Worm (Caenorhabditis elegans): ENCODE measurements around the gene ymel-1.

Gene ymel-1

DNA sequence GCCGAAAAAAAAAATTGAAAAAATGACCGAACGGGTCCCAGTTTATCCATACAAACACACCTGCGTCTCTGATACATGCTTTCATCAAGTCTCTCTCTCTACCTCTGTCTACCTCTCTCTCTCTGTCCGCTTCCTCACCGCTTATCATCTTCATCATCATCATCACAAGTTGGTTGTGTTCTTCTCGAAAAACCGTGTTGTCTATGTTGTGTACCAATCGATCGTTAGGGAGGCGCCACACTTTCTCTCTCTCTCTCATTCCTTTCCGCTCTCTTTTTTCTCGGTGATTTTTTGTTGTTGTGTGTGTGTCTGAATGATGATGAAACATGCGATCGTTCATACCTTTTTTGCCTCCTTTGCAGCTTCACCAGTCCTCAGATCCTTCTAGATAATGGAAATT, 47.7 kb downstream of the ymel-1 start (continued):
- no peak for TF ChIP-seq lim-7 (GFP tag; IDR thresholded peaks at IDR 0.05)
- TF ChIP-seq skn-1 (tag; optimal IDR thresholded peaks at IDR 0.05) = no peak
- TF ChIP-seq mxl-3 (GFP tag; optimal IDR thresholded peaks at IDR 0.05) = peak; percentile 46
- peak; percentile 50 for TF ChIP-seq lin-38 (GFP tag; IDR thresholded peaks at IDR 0.05)
- TF ChIP-seq ceh-28 (tag; optimal IDR thresholded peaks at IDR 0.05) = peak; percentile 59
- TF ChIP-seq tag-97 (GFP tag; IDR thresholded peaks at IDR 0.05) = no peak
- TF ChIP-seq ceh-82 (tag; optimal IDR thresholded peaks at IDR 0.05) = no peak
- peak; percentile 52; the same call in 1 of the 2 replicates for TF ChIP-seq hmg-1.1 (GFP tag; IDR thresholded peaks at IDR 0.05)
- TF ChIP-seq F49E8.2 (tag; optimal IDR thresholded peaks at IDR 0.05; ENCODE audit: borderline replicate concordance) = no peak
- no peak for TF ChIP-seq jun-1 (tag; optimal IDR thresholded peaks at IDR 0.05)
- TF ChIP-seq madf-5 (GFP tag; IDR thresholded peaks at IDR 0.05) = no peak
- peak in 1 of 2 experiments; percentile 29 for TF ChIP-seq hif-1 (tag; optimal IDR thresholded peaks at IDR 0.05)
- TF ChIP-seq nhr-28 (tag; optimal IDR thresholded peaks at IDR 0.05) = peak; percentile 95
- TF ChIP-seq ceh-32 (tag; optimal IDR thresholded peaks at IDR 0.05; ENCODE audit: poor library complexity) = no peak
- TF ChIP-seq aha-1 (tag) = peak; percentile 94
- TF ChIP-seq unc-62 (GFP tag; optimal IDR thresholded peaks at IDR 0.05 in 1 of 2) = peak in 1 of 2 experiments; percentile 25
- no peak for TF ChIP-seq unc-62 (tag; optimal IDR thresholded peaks at IDR 0.05)
- TF ChIP-seq mdl-1 (tag; optimal IDR thresholded peaks at IDR 0.05) = peak in 1 of 2 experiments; percentile 11
- TF ChIP-seq nhr-42 (GFP tag; IDR thresholded peaks at IDR 0.05) = no peak
- peak; percentile 7 for TF ChIP-seq nhr-10 (tag; optimal IDR thresholded peaks at IDR 0.05)
- TF ChIP-seq nhr-77 (tag; optimal IDR thresholded peaks at IDR 0.05) = peak; percentile 76
- TF ChIP-seq dmd-8 (GFP tag; IDR thresholded peaks at IDR 0.05) = no peak
- no peak for TF ChIP-seq ztf-11 (tag; optimal IDR thresholded peaks at IDR 0.05)
- TF ChIP-seq unc-39 (tag; optimal IDR thresholded peaks at IDR 0.05) = no peak
- peak; percentile 64 for TF ChIP-seq mep-1 (tag; optimal IDR thresholded peaks at IDR 0.05)

DNA sequence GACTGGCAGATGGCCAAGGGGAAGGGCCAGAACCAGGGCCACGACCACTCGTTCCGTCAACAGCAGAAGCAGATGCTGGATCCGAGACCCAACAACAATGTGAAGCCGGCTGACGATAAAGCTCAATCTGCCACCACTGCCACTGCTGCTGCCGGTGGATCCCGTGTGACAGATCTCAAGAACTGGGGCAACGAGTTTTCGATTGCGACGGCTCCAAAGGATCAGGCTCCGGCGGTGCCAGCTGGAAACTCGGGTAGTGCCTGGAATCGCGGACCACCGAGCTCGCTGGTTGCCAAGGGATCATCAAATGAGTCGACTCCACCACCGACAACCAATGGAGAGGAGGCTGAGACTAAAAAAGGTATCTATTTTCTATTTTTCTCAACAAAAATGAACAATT, 48.5 kb downstream of the ymel-1 start:
- TF ChIP-seq aha-1 (tag) (no peak), lin-29 (GFP tag; IDR thresholded peaks at IDR 0.05) (0 out of 2 replicates have a peak, but pooled peaks have one; percentile 8), set-16 (GFP tag; IDR thresholded peaks at IDR 0.05) (peak; percentile 87), ceh-20 (GFP tag; IDR thresholded peaks at IDR 0.05) (no peak), nhr-77 (tag; optimal IDR thresholded peaks at IDR 0.05) (no peak)

DNA sequence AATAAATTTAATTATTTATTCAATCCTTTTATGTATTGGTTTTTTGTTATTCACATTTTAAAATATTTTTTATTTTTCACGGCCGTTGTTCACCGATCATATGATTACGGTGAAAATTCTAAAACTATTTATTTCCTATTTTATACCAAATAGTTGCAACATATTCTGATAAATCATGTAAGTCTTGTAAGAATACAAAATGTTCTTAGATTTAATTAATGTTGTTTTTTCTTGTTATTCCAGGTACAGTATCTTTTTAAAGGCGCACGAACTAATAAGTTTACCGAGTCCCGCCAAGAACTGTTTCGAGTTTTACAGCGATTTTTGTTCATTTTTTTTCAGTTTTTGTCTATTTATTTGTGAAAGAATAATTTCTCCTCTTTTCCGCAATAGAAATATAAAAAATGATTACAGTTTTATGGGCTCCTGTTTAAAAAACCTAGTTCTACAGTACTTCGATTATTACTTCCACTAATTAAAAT, 53.7 kb downstream of the ymel-1 start, which contains the start of gene D2045.5:
TSS of gene D2045.5 (minus strand) at position 51 of the 482 bp plus-strand sequence.
- TF ChIP-seq mes-2 (tag; optimal IDR thresholded peaks at IDR 0.05; ENCODE audit: poor library complexity, severe bottlenecking) (no peak), Y5F2A.4 (GFP tag; optimal IDR thresholded peaks at IDR 0.05) (no peak), ceh-62 (tag; optimal IDR thresholded peaks at IDR 0.05) (no peak), spr-3 (GFP tag; optimal IDR thresholded peaks at IDR 0.05) (no peak)

DNA sequence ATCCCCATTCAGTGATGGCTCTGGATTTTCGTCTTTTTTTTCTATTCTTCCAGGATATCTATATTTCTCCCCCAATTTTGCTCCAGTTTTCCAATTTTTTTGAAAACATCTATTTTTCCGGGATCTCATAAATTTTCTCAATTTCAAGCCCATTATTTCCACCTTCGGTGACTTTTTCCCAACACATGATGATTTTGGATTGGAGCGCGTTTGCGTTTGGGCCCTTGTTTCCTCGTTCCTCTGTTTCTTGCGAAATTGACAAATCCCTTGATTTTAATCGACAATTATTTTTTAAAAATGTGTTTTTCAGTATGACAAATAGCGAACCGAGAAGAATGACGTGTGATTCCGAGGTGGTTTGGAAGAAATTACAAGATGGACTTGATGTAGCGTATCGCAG, 55.0 kb downstream of the ymel-1 start, which contains the start of gene cul-1:
TSS of gene cul-1 (plus strand) at position 311 of the 400 bp plus-strand sequence.
- TF ChIP-seq ceh-28 (tag; optimal IDR thresholded peaks at IDR 0.05) (no peak), daf-16 (GFP tag; optimal IDR thresholded peaks at IDR 0.05) (no peak), daf-16 (tag; optimal IDR thresholded peaks at IDR 0.05) (peak; percentile 11), set-16 (GFP tag; IDR thresholded peaks at IDR 0.05) (no peak), T26A8.4 (GFP tag; IDR thresholded peaks at IDR 0.05) (no peak), dve-1 (tag; optimal IDR thresholded peaks at IDR 0.05; ENCODE audit: insufficient read depth) (peak; percentile 5), spr-3 (GFP tag; optimal IDR thresholded peaks at IDR 0.05) (no peak), dmd-6 (GFP tag; IDR thresholded peaks at IDR 0.05) (no peak), mes-2 (tag; optimal IDR thresholded peaks at IDR 0.05; ENCODE audit: poor library complexity, severe bottlenecking) (peak; percentile 23), lsy-2 (tag; optimal IDR thresholded peaks at IDR 0.05) (peak in 1 of 2 experiments; percentile 42), hlh-30 (tag; optimal IDR thresholded peaks at IDR 0.05; ENCODE audit: insufficient read depth) (peak; percentile 72), mxl-2 (GFP tag; conservative IDR thresholded peaks at IDR 0.05) (no peak), nhr-42 (GFP tag; IDR thresholded peaks at IDR 0.05) (no peak), nhr-28 (tag; optimal IDR thresholded peaks at IDR 0.05) (peak; percentile 2), ceh-32 (tag; optimal IDR thresholded peaks at IDR 0.05; ENCODE audit: poor library complexity) (no peak), snpc-4 (tag; optimal IDR thresholded peaks at IDR 0.05) (no peak)

All from whole organism, L4 larva.